Worm (Caenorhabditis elegans): ENCODE data around the gene srg-1.

ce11 chrIII:6245728-6246127 is 12.4 kb downstream of the srg-1 start, which contains the start of gene bcas-2:
- TF ChIP-seq elt-3 (tag; optimal IDR thresholded peaks at IDR 0.05) (no peak), snpc-4 (tag; optimal IDR thresholded peaks at IDR 0.05) (no peak), blmp-1 (tag; optimal IDR thresholded peaks at IDR 0.05) (no peak), ztf-11 (tag; optimal IDR thresholded peaks at IDR 0.05) (no peak), unc-62 (GFP tag; optimal IDR thresholded peaks at IDR 0.05) (no peak)
